Fruit fly (Drosophila melanogaster) whole organism, embryonic: ENCODE data around the gene ATP7.

ENCODE experiments used
- B-H1 ChIP-seq: fragments of 200-800 bp; sonication (Bioruptor generic); IDR thresholded peaks from 3 replicates; pipeline ENCODE4 v1.3.6; 2022; ENCODE audit warnings: missing biosample characterization, missing genetic modification characterization
- CG12391 ChIP-seq: fragments of 200-800 bp; sonication (Bioruptor generic); optimal IDR thresholded peaks from 3 replicates; lab custom pipeline; 2018; ENCODE audit warnings: missing biosample characterization, mild to moderate bottlenecking, missing genetic modification characterization, moderate library complexity
- CG13296 ChIP-seq: fragments of 200-800 bp; sonication (Bioruptor generic); optimal IDR thresholded peaks from 3 replicates; lab custom pipeline; 2018; ENCODE audit warnings: missing biosample characterization, mild to moderate bottlenecking, missing genetic modification characterization
- CG14860 ChIP-seq: fragments of 200-800 bp; sonication (Bioruptor generic); IDR thresholded peaks from 3 replicates; pipeline ENCODE4 v1.3.6; 2022; ENCODE audit warnings: missing biosample characterization, missing genetic modification characterization; ENCODE audit not compliant: partially characterized antibody
- CG16779 ChIP-seq: fragments of 200-800 bp; sonication (Bioruptor generic); IDR thresholded peaks from 2 replicates; pipeline ENCODE4 v1.3.6; 2022; ENCODE audit warnings: missing biosample characterization, missing genetic modification characterization
- CG16863 ChIP-seq: fragments of 200-800 bp; sonication (Bioruptor generic); optimal IDR thresholded peaks from 3 replicates; lab custom pipeline; 2016; ENCODE audit warnings: missing biosample characterization, missing genetic modification characterization
- CG17385 ChIP-seq: fragments of 200-800 bp; sonication (Bioruptor generic); optimal IDR thresholded peaks from 3 replicates; lab custom pipeline; 2018; ENCODE audit warnings: missing biosample characterization, mild to moderate bottlenecking, missing genetic modification characterization
- CG1792 ChIP-seq: fragments of 200-800 bp; sonication (Bioruptor generic); optimal IDR thresholded peaks from 2 replicates; lab custom pipeline; 2016; ENCODE audit warnings: missing biosample characterization, missing genetic modification characterization
- CG2199 ChIP-seq: fragments of 200-800 bp; sonication (Bioruptor generic); IDR thresholded peaks from 3 replicates; pipeline ENCODE4 v1.3.6; 2022; ENCODE audit warnings: missing biosample characterization, missing genetic modification characterization
- CG2875 ChIP-seq: fragments of 200-800 bp; sonication (Bioruptor generic); optimal IDR thresholded peaks from 2 replicates; lab custom pipeline; 2017; ENCODE audit warnings: missing biosample characterization, mild to moderate bottlenecking, missing genetic modification characterization, missing genetic modification reagents
- CG30431 ChIP-seq: fragments of 200-800 bp; sonication (Bioruptor generic); optimal IDR thresholded peaks from 2 replicates; lab custom pipeline; 2017; ENCODE audit warnings: missing biosample characterization, missing genetic modification characterization
- CG31365 ChIP-seq: fragments of 200-800 bp; sonication (Bioruptor generic); optimal IDR thresholded peaks from 2 replicates; lab custom pipeline; 2018; ENCODE audit warnings: missing biosample characterization, mild to moderate bottlenecking, missing genetic modification characterization
- CG31441 ChIP-seq: fragments of 200-800 bp; sonication (Bioruptor generic); IDR thresholded peaks from 2 replicates; pipeline ENCODE4 v1.3.6; 2022; ENCODE audit warnings: missing biosample characterization, missing genetic modification characterization
- CG4282 ChIP-seq: fragments of 200-800 bp; sonication (Bioruptor generic); optimal IDR thresholded peaks from 2 replicates; lab custom pipeline; 2016; ENCODE audit warnings: missing biosample characterization, missing genetic modification characterization
- CG4404 ChIP-seq: fragments of 200-800 bp; sonication (Bioruptor generic); IDR thresholded peaks from 2 replicates; pipeline ENCODE4 v1.3.6; 2022; ENCODE audit warnings: missing biosample characterization, missing genetic modification characterization
- CG4424 ChIP-seq: fragments of 200-800 bp; sonication (Bioruptor generic); optimal IDR thresholded peaks from 3 replicates; lab custom pipeline; 2016; ENCODE audit warnings: missing biosample characterization, missing genetic modification characterization
- CG7271 ChIP-seq: fragments of 200-800 bp; sonication (Bioruptor generic); optimal IDR thresholded peaks from 2 replicates; lab custom pipeline; 2018; ENCODE audit warnings: missing biosample characterization, mild to moderate bottlenecking, missing genetic modification characterization, moderate library complexity
- CG8388 ChIP-seq: fragments of 200-800 bp; sonication (Bioruptor generic); optimal IDR thresholded peaks from 2 replicates; lab custom pipeline; 2019; ENCODE audit warnings: missing biosample characterization, mild to moderate bottlenecking, missing genetic modification characterization, moderate library complexity
- Deaf1 ChIP-seq: fragments of 200-800 bp; optimal IDR thresholded peaks from 3 replicates; lab custom pipeline; 2019; ENCODE audit warnings: missing biosample characterization, mild to moderate bottlenecking, missing genetic modification characterization, moderate library complexity
- Dip3 ChIP-seq: fragments of 200-800 bp; sonication (Bioruptor generic); optimal IDR thresholded peaks from 3 replicates; lab custom pipeline; 2016; ENCODE audit warnings: missing biosample characterization, missing genetic modification characterization
- Ets97D ChIP-seq: fragments of 200-800 bp; sonication (Bioruptor generic); optimal IDR thresholded peaks from 3 replicates; lab custom pipeline; 2016; ENCODE audit warnings: missing biosample characterization, missing genetic modification characterization
- Gsc ChIP-seq: fragments of 200-800 bp; sonication (Bioruptor generic); IDR thresholded peaks from 2 replicates; pipeline ENCODE4 v1.3.6; 2022; ENCODE audit warnings: missing biosample characterization, missing genetic modification characterization
- HmgZ ChIP-seq: fragments of 200-800 bp; sonication (Bioruptor generic); optimal IDR thresholded peaks from 2 replicates; lab custom pipeline; 2018; ENCODE audit warnings: missing biosample characterization, mild to moderate bottlenecking, missing genetic modification characterization
- Hr51 ChIP-seq, 2 experiments: fragments of 200-800 bp; sonication (Bioruptor generic); optimal IDR thresholded peaks; 2 replicates in 1 of 2; 3 replicates in 1 of 2; lab custom pipeline; 2016 to 2018; ENCODE audit warnings: missing biosample characterization in 2 of 2, missing genetic modification characterization in 2 of 2, mild to moderate bottlenecking in 1 of 2, moderate library complexity in 1 of 2
- MESR4 ChIP-seq: fragments of 200-800 bp; sonication (Bioruptor generic); optimal IDR thresholded peaks from 2 replicates; lab custom pipeline; 2018; ENCODE audit warnings: missing biosample characterization, mild to moderate bottlenecking, missing genetic modification characterization, moderate library complexity
- NC2α ChIP-seq: fragments of 200-800 bp; sonication (Bioruptor generic); optimal IDR thresholded peaks from 2 replicates; lab custom pipeline; 2016; ENCODE audit warnings: missing biosample characterization, missing genetic modification characterization
- ato ChIP-seq: fragments of 200-800 bp; sonication (Bioruptor generic); IDR thresholded peaks from 2 replicates; pipeline ENCODE4 v1.3.6; 2022; ENCODE audit warnings: missing biosample characterization, missing genetic modification characterization; ENCODE audit not compliant: partially characterized antibody
- bab2 ChIP-seq: fragments of 200-800 bp; sonication (Bioruptor generic); optimal IDR thresholded peaks from 2 replicates; lab custom pipeline; 2016; ENCODE audit warnings: missing biosample characterization, missing genetic modification characterization
- btn ChIP-seq: fragments of 200-800 bp; sonication (Bioruptor generic); optimal IDR thresholded peaks from 2 replicates; lab custom pipeline; 2016; ENCODE audit warnings: missing biosample characterization, missing genetic modification characterization
- ci ChIP-seq: fragments of 200-800 bp; sonication (Bioruptor generic); IDR thresholded peaks from 3 replicates; pipeline ENCODE4 v1.3.6; 2022; ENCODE audit warnings: missing biosample characterization, missing genetic modification characterization
- danr ChIP-seq: fragments of 200-800 bp; sonication (Bioruptor generic); IDR thresholded peaks from 2 replicates; pipeline ENCODE4 v1.3.6; 2022; ENCODE audit warnings: missing biosample characterization, missing genetic modification characterization
- dimm ChIP-seq: fragments of 200-800 bp; sonication (Bioruptor generic); IDR thresholded peaks from 2 replicates; pipeline ENCODE4 v1.3.6; 2022; ENCODE audit warnings: missing biosample characterization, missing genetic modification characterization
- dpn ChIP-seq, 2 experiments: fragments of 200-800 bp; sonication (Bioruptor generic); optimal IDR thresholded peaks; 3 replicates each; lab custom pipeline; 2016; ENCODE audit warnings: missing biosample characterization in 2 of 2, missing genetic modification characterization in 2 of 2
- gfzf ChIP-seq: fragments of 200-800 bp; sonication (Bioruptor generic); optimal IDR thresholded peaks from 2 replicates; lab custom pipeline; 2016; ENCODE audit warnings: missing biosample characterization, mild to moderate bottlenecking, missing genetic modification characterization, moderate library complexity
- grau ChIP-seq: fragments of 200-800 bp; optimal IDR thresholded peaks from 3 replicates; lab custom pipeline; 2019; ENCODE audit warnings: missing biosample characterization, mild to moderate bottlenecking, missing genetic modification characterization, moderate library complexity
- grn ChIP-seq: fragments of 200-800 bp; sonication (Bioruptor generic); optimal IDR thresholded peaks from 3 replicates; lab custom pipeline; 2017; ENCODE audit warnings: missing biosample characterization, missing genetic modification characterization
- her ChIP-seq: fragments of 200-800 bp; sonication (Bioruptor generic); optimal IDR thresholded peaks from 2 replicates; lab custom pipeline; 2016; ENCODE audit warnings: missing biosample characterization, missing genetic modification characterization
- lbe ChIP-seq: fragments of 200-800 bp; sonication (Bioruptor generic); optimal IDR thresholded peaks from 2 replicates; lab custom pipeline; 2016; ENCODE audit warnings: missing biosample characterization, mild to moderate bottlenecking, missing genetic modification characterization
- mld ChIP-seq: fragments of 200-800 bp; sonication (Bioruptor generic); IDR thresholded peaks from 3 replicates; pipeline ENCODE4 v1.3.6; 2022; ENCODE audit warnings: missing biosample characterization, missing genetic modification characterization; ENCODE audit not compliant: partially characterized antibody
- nerfin-2 ChIP-seq: fragments of 200-800 bp; sonication (Bioruptor generic); IDR thresholded peaks from 2 replicates; pipeline ENCODE4 v1.3.6; 2022; ENCODE audit warnings: missing biosample characterization, missing genetic modification characterization; ENCODE audit not compliant: partially characterized antibody
- nmo ChIP-seq: fragments of 200-800 bp; sonication (Bioruptor generic); optimal IDR thresholded peaks from 2 replicates; lab custom pipeline; 2018; ENCODE audit warnings: missing biosample characterization, mild to moderate bottlenecking, missing genetic modification characterization, moderate library complexity
- pan ChIP-seq, 4 experiments: fragments of >200 bp in 3 of 4; fragments of 200-800 bp in 1 of 4; sonication (Bioruptor generic) in 1 of 4; optimal IDR thresholded peaks in 3 of 4; IDR thresholded peaks in 1 of 4; 2 replicates each; pipeline versions ENCODE4 v1.3.6 to Lab custom; 2017 to 2022; ENCODE audit warnings: missing biosample characterization in 2 of 4, missing genetic modification characterization in 2 of 4, mixed read lengths in 1 of 4
- pnt ChIP-seq: fragments of 200-800 bp; sonication (Bioruptor generic); optimal IDR thresholded peaks from 3 replicates; lab custom pipeline; 2016; ENCODE audit warnings: missing biosample characterization, missing genetic modification characterization
- pum ChIP-seq: fragments of 200-800 bp; sonication (Bioruptor generic); optimal IDR thresholded peaks from 2 replicates; lab custom pipeline; 2016; ENCODE audit warnings: missing biosample characterization, missing genetic modification characterization
- sd ChIP-seq: fragments of 200-800 bp; sonication (Bioruptor generic); optimal IDR thresholded peaks from 3 replicates; lab custom pipeline; 2018; ENCODE audit warnings: missing biosample characterization, mild to moderate bottlenecking, missing genetic modification characterization, moderate library complexity
- shn ChIP-seq: fragments of 200-800 bp; sonication (Bioruptor generic); optimal IDR thresholded peaks from 3 replicates; lab custom pipeline; 2016; ENCODE audit warnings: missing biosample characterization, missing genetic modification characterization
- slp2 ChIP-seq: fragments of 200-800 bp; sonication (Bioruptor generic); optimal IDR thresholded peaks from 2 replicates; lab custom pipeline; 2016; ENCODE audit warnings: missing biosample characterization, missing genetic modification characterization
- tna ChIP-seq: fragments of 200-800 bp; sonication (Bioruptor generic); IDR thresholded peaks from 2 replicates; pipeline ENCODE4 v1.3.6; 2022; ENCODE audit warnings: missing biosample characterization, missing genetic modification characterization; ENCODE audit not compliant: partially characterized antibody
- tup ChIP-seq: fragments of 200-800 bp; sonication (Bioruptor generic); optimal IDR thresholded peaks from 2 replicates; lab custom pipeline; 2016; ENCODE audit warnings: missing biosample characterization, mild to moderate bottlenecking, missing genetic modification characterization, moderate library complexity
- vnd ChIP-seq: fragments of 200-800 bp; sonication (Bioruptor generic); IDR thresholded peaks from 3 replicates; pipeline ENCODE4 v1.3.6; 2022; ENCODE audit warnings: missing biosample characterization, missing genetic modification characterization; ENCODE audit not compliant: partially characterized antibody

ATP7 gene

DNA sequence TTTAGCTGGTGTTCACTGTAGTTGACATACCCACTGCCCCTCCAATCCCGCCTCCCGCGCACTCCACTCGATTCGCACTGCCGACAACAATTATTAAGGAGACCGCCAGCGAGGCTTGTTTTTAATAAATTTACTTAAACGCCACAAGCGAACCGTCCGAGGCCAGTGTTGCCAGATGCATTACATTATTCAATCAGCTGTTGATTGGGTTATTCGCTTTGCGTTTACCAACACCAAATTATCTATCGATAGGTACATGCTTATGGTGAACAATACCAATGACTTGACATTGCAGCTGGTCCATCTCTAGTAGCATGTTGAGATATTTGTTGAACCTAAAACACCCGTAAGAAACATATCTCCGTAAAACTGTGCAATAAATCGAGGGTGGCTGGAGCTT lies 32.2 kb downstream of the ATP7 start, which contains the start of the genes CG10353 and SelG (continued):
- TF ChIP-seq CG4424 (GFP tag; lab: Kevin White, UChicago): peak; percentile 27
- TF ChIP-seq dpn (GFP tag; optimal IDR thresholded peaks at IDR 0.05; lab: Kevin White, UChicago): peak; percentile 32 to 76
- peak; percentile 10 for TF ChIP-seq CG16863
- TF ChIP-seq HmgZ (tag; lab: Kevin White, UChicago): peak; percentile 69
- no peak for TF ChIP-seq CG2875 (GFP tag; lab: Kevin White, UChicago)
- TF ChIP-seq CG31365 (tag; lab: Kevin White, UChicago): no peak
- TF ChIP-seq CG8388: no peak
- TF ChIP-seq CG7271 (tag; lab: Kevin White, UChicago): no peak
- TF ChIP-seq sd (tag; lab: Kevin White, UChicago): peak; percentile 58
- no peak for TF ChIP-seq CG4282
- peak; percentile 56; the same call in 1 of the 2 replicates for TF ChIP-seq nerfin-2 (GFP tag; lab: Robert Waterston, UW)
- TF ChIP-seq CG14860 (GFP tag; lab: Robert Waterston, UW): peak; percentile 65
- TF ChIP-seq Gsc (GFP tag; lab: Robert Waterston, UW): no peak
- TF ChIP-seq tna (GFP tag; lab: Robert Waterston, UW): peak; percentile 65
- peak; percentile 37 for TF ChIP-seq bab2
- TF ChIP-seq CG17385: peak; percentile 26
- TF ChIP-seq Hr51 (GFP tag; optimal IDR thresholded peaks at IDR 0.05; lab: Kevin White, UChicago): peak in 1 of 2 experiments; percentile 57
- peak; percentile 31 for TF ChIP-seq lbe (GFP tag; lab: Kevin White, UChicago)
- TF ChIP-seq gfzf (GFP tag; lab: Kevin White, UChicago): peak; percentile 37
- TF ChIP-seq grau (tag; lab: Kevin White, UChicago): peak; percentile 66
- TF ChIP-seq pan (optimal IDR thresholded peaks at IDR 0.05; lab: Kevin White, UChicago): no peak
- TF ChIP-seq pan (GFP tag; optimal IDR thresholded peaks at IDR 0.05 in 1 of 2, IDR thresholded peaks at IDR 0.05 in 1 of 2): peak in 1 of 2 experiments; percentile 21
- peak; percentile 24 for TF ChIP-seq CG1792 (GFP tag; lab: Kevin White, UChicago)
- no peak for TF ChIP-seq danr
- TF ChIP-seq CG30431 (GFP tag; lab: Kevin White, UChicago): no peak
- no peak for TF ChIP-seq shn (GFP tag; lab: Kevin White, UChicago)
- TF ChIP-seq Ets97D (GFP tag; lab: Kevin White, UChicago): peak; percentile 65
- no peak for TF ChIP-seq grn (GFP tag; lab: Kevin White, UChicago)
- peak; percentile 39 for TF ChIP-seq nmo
- TF ChIP-seq CG2199 (GFP tag; lab: Robert Waterston, UW): peak; percentile 28; the same call in 1 of the 3 replicates
- peak; percentile 20 for TF ChIP-seq CG13296 (GFP tag; lab: Kevin White, UChicago)
- no peak for TF ChIP-seq dimm (GFP tag; lab: Robert Waterston, UW)
- no peak for TF ChIP-seq B-H1 (GFP tag; lab: Robert Waterston, UW)
- peak; percentile 9 for TF ChIP-seq Deaf1 (tag; lab: Kevin White, UChicago)
- TF ChIP-seq mld (GFP tag; lab: Robert Waterston, UW): peak; percentile 45; the same call in 1 of the 3 replicates
- peak; percentile 57 for TF ChIP-seq her (GFP tag; lab: Kevin White, UChicago)
- peak; percentile 44 for TF ChIP-seq Dip3
- TF ChIP-seq ato (GFP tag; lab: Robert Waterston, UW): peak; percentile 80
- TF ChIP-seq tup (GFP tag; lab: Kevin White, UChicago): peak; percentile 10
- no peak for TF ChIP-seq NC2α
- TF ChIP-seq CG16779 (GFP tag; lab: Robert Waterston, UW): peak; percentile 38; the same call in 1 of the 2 replicates
- no peak for TF ChIP-seq pnt (GFP tag; lab: Kevin White, UChicago)
- no peak for TF ChIP-seq CG4404 (GFP tag; lab: Robert Waterston, UW)
- TF ChIP-seq CG31441 (GFP tag; lab: Robert Waterston, UW): no peak
- no peak for TF ChIP-seq btn (GFP tag; lab: Kevin White, UChicago)
- TF ChIP-seq slp2: no peak
- TF ChIP-seq MESR4: peak; percentile 81
- peak; percentile 63 for TF ChIP-seq vnd (GFP tag; lab: Robert Waterston, UW)
- TF ChIP-seq ci (GFP tag; lab: Robert Waterston, UW): peak; percentile 56; the same call in 2 of the 3 replicates
- TF ChIP-seq CG12391: peak; percentile 40
- TF ChIP-seq pum: peak; percentile 21
